Fruit fly (Drosophila melanogaster) whole organism, embryonic: Measurements from ENCODE around the gene CG3337.
A peak's percentile ranks its signal among the peaks of the same experiment; 100 is the strongest.

Source experiments
- Blimp-1 ChIP-seq: fragments of 200-800 bp; sonication (Bioruptor generic); optimal IDR thresholded peaks from 3 replicates; lab custom pipeline; 2018; ENCODE audit warnings: missing biosample characterization, missing genetic modification characterization, mild to moderate bottlenecking, moderate library complexity, missing genetic modification reagents
- CG12104 ChIP-seq: fragments of 200-800 bp; sonication (Bioruptor generic); optimal IDR thresholded peaks from 3 replicates; lab custom pipeline; 2016; ENCODE audit warnings: missing biosample characterization, missing genetic modification characterization
- CG13296 ChIP-seq: fragments of 200-800 bp; sonication (Bioruptor generic); optimal IDR thresholded peaks from 3 replicates; lab custom pipeline; 2018; ENCODE audit warnings: missing biosample characterization, mild to moderate bottlenecking, missing genetic modification characterization
- CG16813 ChIP-seq: fragments of 200-800 bp; sonication (Bioruptor generic); IDR thresholded peaks from 3 replicates; pipeline ENCODE4 v1.3.6; 2022; ENCODE audit warnings: missing biosample characterization, missing genetic modification characterization; ENCODE audit not compliant: partially characterized antibody
- CG17361 ChIP-seq: fragments of 200-800 bp; sonication (Bioruptor generic); IDR thresholded peaks from 3 replicates; pipeline ENCODE4 v1.3.6; 2022; ENCODE audit warnings: missing biosample characterization, missing genetic modification characterization
- CG1832 ChIP-seq: fragments of 200-800 bp; sonication (Bioruptor generic); optimal IDR thresholded peaks from 2 replicates; lab custom pipeline; 2017; ENCODE audit warnings: missing biosample characterization, mild to moderate bottlenecking, missing genetic modification characterization, inconsistent platforms
- CG18599 ChIP-seq: fragments of 200-800 bp; sonication (Bioruptor generic); optimal IDR thresholded peaks from 3 replicates; lab custom pipeline; 2017; ENCODE audit warnings: missing biosample characterization, missing genetic modification characterization, mild to moderate bottlenecking, moderate library complexity, missing genetic modification reagents
- CG2889 ChIP-seq: fragments of 200-800 bp; sonication (Bioruptor generic); IDR thresholded peaks from 3 replicates; pipeline ENCODE4 v1.3.6; 2022; ENCODE audit warnings: missing biosample characterization, missing genetic modification characterization
- CG32772 ChIP-seq: fragments of 200-800 bp; sonication (Bioruptor generic); IDR thresholded peaks from 2 replicates; pipeline ENCODE4 v1.3.6; 2022; ENCODE audit warnings: missing biosample characterization, missing genetic modification characterization
- CG34376 ChIP-seq: fragments of 200-800 bp; sonication (Bioruptor generic); optimal IDR thresholded peaks from 2 replicates; lab custom pipeline; 2018; ENCODE audit warnings: missing biosample characterization, mild to moderate bottlenecking, missing genetic modification characterization
- CG4820 ChIP-seq: fragments of 200-800 bp; sonication (Bioruptor generic); optimal IDR thresholded peaks from 3 replicates; lab custom pipeline; 2016; ENCODE audit warnings: missing biosample characterization, missing genetic modification characterization
- CG5245 ChIP-seq: fragments of 200-800 bp; sonication (Bioruptor generic); optimal IDR thresholded peaks from 3 replicates; lab custom pipeline; 2016; ENCODE audit warnings: missing biosample characterization, missing genetic modification characterization
- CG7963 ChIP-seq: fragments of 200-800 bp; sonication (Bioruptor generic); IDR thresholded peaks from 3 replicates; pipeline ENCODE4 v1.3.6; 2022; ENCODE audit warnings: missing biosample characterization, missing genetic modification characterization; ENCODE audit not compliant: partially characterized antibody
- CG7987 ChIP-seq: fragments of 200-800 bp; sonication (Bioruptor generic); optimal IDR thresholded peaks from 2 replicates; lab custom pipeline; 2018; ENCODE audit warnings: missing biosample characterization, mild to moderate bottlenecking, missing genetic modification characterization, moderate library complexity
- CG8089 ChIP-seq: fragments of 200-800 bp; sonication (Bioruptor generic); optimal IDR thresholded peaks from 3 replicates; lab custom pipeline; 2016; ENCODE audit warnings: missing biosample characterization, missing genetic modification characterization
- CG8359 ChIP-seq: fragments of 200-800 bp; sonication (Bioruptor generic); optimal IDR thresholded peaks from 2 replicates; lab custom pipeline; 2017; ENCODE audit warnings: missing biosample characterization, mild to moderate bottlenecking, missing genetic modification characterization, borderline replicate concordance
- CG9437 ChIP-seq: fragments of 200-800 bp; sonication (Bioruptor generic); optimal IDR thresholded peaks from 2 replicates; lab custom pipeline; 2018; ENCODE audit warnings: missing biosample characterization, mild to moderate bottlenecking, missing genetic modification characterization
- CG9609 ChIP-seq: fragments of 200-800 bp; sonication (Bioruptor generic); optimal IDR thresholded peaks from 3 replicates; lab custom pipeline; 2016; ENCODE audit warnings: missing biosample characterization, missing genetic modification characterization
- CG9932 ChIP-seq: fragments of 200-800 bp; sonication (Bioruptor generic); IDR thresholded peaks from 2 replicates; pipeline ENCODE4 v1.3.6; 2022; ENCODE audit warnings: missing biosample characterization, missing genetic modification characterization
- CTCF ChIP-seq: fragments of 200-800 bp; sonication (Bioruptor generic); optimal IDR thresholded peaks from 2 replicates; lab custom pipeline; 2017; ENCODE audit warnings: missing biosample characterization, mild to moderate bottlenecking, missing genetic modification characterization, moderate library complexity
- Dad ChIP-seq: fragments of 200-800 bp; sonication (Bioruptor generic); optimal IDR thresholded peaks from 3 replicates; lab custom pipeline; 2016; ENCODE audit warnings: missing biosample characterization, missing genetic modification characterization
- Dp ChIP-seq: fragments of 200-800 bp; sonication (Bioruptor generic); optimal IDR thresholded peaks from 2 replicates; lab custom pipeline; 2018; ENCODE audit warnings: missing biosample characterization, mild to moderate bottlenecking, missing genetic modification characterization, moderate library complexity
- Elba2 ChIP-seq: fragments of 200-800 bp; sonication (Bioruptor generic); optimal IDR thresholded peaks from 3 replicates; lab custom pipeline; 2016; ENCODE audit warnings: missing biosample characterization, missing genetic modification characterization
- Fer2 ChIP-seq: fragments of 200-800 bp; sonication (Bioruptor generic); optimal IDR thresholded peaks from 2 replicates; lab custom pipeline; 2018; ENCODE audit warnings: missing biosample characterization, mild to moderate bottlenecking, missing genetic modification characterization, moderate library complexity
- HmgD ChIP-seq: fragments of 200-800 bp; sonication (Bioruptor generic); optimal IDR thresholded peaks from 3 replicates; lab custom pipeline; 2016; ENCODE audit warnings: missing biosample characterization, missing genetic modification characterization
- MBD-R2 ChIP-seq: fragments of 200-800 bp; sonication (Bioruptor generic); IDR thresholded peaks from 2 replicates; pipeline ENCODE4 v1.3.6; 2022; ENCODE audit warnings: missing biosample characterization, missing genetic modification characterization
- Med ChIP-seq: fragments of 200-800 bp; sonication (Bioruptor generic); peaks from one replicate; lab custom pipeline; 2016; ENCODE audit warnings: missing biosample characterization, missing genetic modification characterization, mild to moderate bottlenecking, inconsistent platforms, moderate library complexity
- NFAT ChIP-seq: fragments of 200-800 bp; sonication (Bioruptor generic); IDR thresholded peaks from 2 replicates; pipeline ENCODE4 v1.3.6; 2022; ENCODE audit warnings: missing biosample characterization, missing genetic modification characterization
- Neu2 ChIP-seq: fragments of 200-800 bp; sonication (Bioruptor generic); optimal IDR thresholded peaks from 3 replicates; lab custom pipeline; 2016; ENCODE audit warnings: missing biosample characterization, missing genetic modification characterization, borderline replicate concordance
- al ChIP-seq: fragments of 200-800 bp; sonication (Bioruptor generic); IDR thresholded peaks from 2 replicates; pipeline ENCODE4 v1.3.6; 2022; ENCODE audit warnings: missing biosample characterization, missing genetic modification characterization
- amos ChIP-seq: fragments of 200-800 bp; sonication (Bioruptor generic); IDR thresholded peaks from 2 replicates; pipeline ENCODE4 v1.3.6; 2022; ENCODE audit warnings: missing biosample characterization, missing genetic modification characterization; ENCODE audit not compliant: partially characterized antibody
- az2 ChIP-seq: fragments of 200-800 bp; sonication (Bioruptor generic); optimal IDR thresholded peaks from 3 replicates; lab custom pipeline; 2016; ENCODE audit warnings: missing biosample characterization, missing genetic modification characterization
- cad ChIP-seq: fragments of >200 bp; optimal IDR thresholded peaks from 2 replicates; lab custom pipeline; 2017; ENCODE audit warnings: missing biosample characterization, missing genetic modification characterization
- cato ChIP-seq: fragments of 200-800 bp; sonication (Bioruptor generic); optimal IDR thresholded peaks from 2 replicates; lab custom pipeline; 2016; ENCODE audit warnings: missing biosample characterization, missing genetic modification characterization, borderline replicate concordance
- danr ChIP-seq: fragments of 200-800 bp; sonication (Bioruptor generic); IDR thresholded peaks from 2 replicates; pipeline ENCODE4 v1.3.6; 2022; ENCODE audit warnings: missing biosample characterization, missing genetic modification characterization
- gt ChIP-seq: fragments of 200-800 bp; sonication (Bioruptor generic); IDR thresholded peaks from 2 replicates; pipeline ENCODE4 v1.3.6; 2022; ENCODE audit warnings: missing biosample characterization, missing genetic modification characterization
- inv ChIP-seq: fragments of 200-800 bp; sonication (Bioruptor generic); IDR thresholded peaks from 2 replicates; pipeline ENCODE4 v1.3.6; 2022; ENCODE audit warnings: missing biosample characterization, missing genetic modification characterization; ENCODE audit not compliant: partially characterized antibody
- jing ChIP-seq: fragments of 200-800 bp; sonication (Bioruptor generic); optimal IDR thresholded peaks from 2 replicates; lab custom pipeline; 2018; ENCODE audit warnings: missing biosample characterization, mild to moderate bottlenecking, missing genetic modification characterization
- kah ChIP-seq: fragments of 200-800 bp; sonication (Bioruptor generic); optimal IDR thresholded peaks from 2 replicates; lab custom pipeline; 2018; ENCODE audit warnings: missing biosample characterization, mild to moderate bottlenecking, missing genetic modification characterization
- lmd ChIP-seq: fragments of 200-800 bp; sonication (Bioruptor generic); IDR thresholded peaks from 2 replicates; pipeline ENCODE4 v1.3.6; 2022; ENCODE audit warnings: missing biosample characterization, missing genetic modification characterization
- nerfin-1 ChIP-seq: fragments of 200-800 bp; sonication (Bioruptor generic); optimal IDR thresholded peaks from 3 replicates; lab custom pipeline; 2019; ENCODE audit warnings: missing biosample characterization, mild to moderate bottlenecking, missing genetic modification characterization, moderate library complexity
- otp ChIP-seq: fragments of 200-800 bp; sonication (Bioruptor generic); IDR thresholded peaks from 3 replicates; pipeline ENCODE4, ENCODE4 v1.3.6; 2022; ENCODE audit warnings: missing biosample characterization, missing genetic modification characterization
- phol ChIP-seq: fragments of 200-800 bp; sonication (Bioruptor generic); optimal IDR thresholded peaks from 3 replicates; lab custom pipeline; 2018; ENCODE audit warnings: missing biosample characterization, mild to moderate bottlenecking, missing genetic modification characterization, moderate library complexity
- sc ChIP-seq, 3 experiments: fragments of >200 bp in 2 of 3; fragments of 200-800 bp in 1 of 3; sonication (Bioruptor generic) in 1 of 3; optimal IDR thresholded peaks; 2 replicates in 2 of 3; 3 replicates in 1 of 3; lab custom pipeline; 2017; ENCODE audit warnings: mild to moderate bottlenecking in 1 of 3, missing biosample characterization in 1 of 3, missing genetic modification characterization in 1 of 3, missing genetic modification reagents in 1 of 3
- sna ChIP-seq: fragments of 200-800 bp; sonication (Bioruptor generic); IDR thresholded peaks from 2 replicates; pipeline ENCODE4 v1.3.6; 2022; ENCODE audit warnings: missing biosample characterization, missing genetic modification characterization; ENCODE audit not compliant: partially characterized antibody
- trem ChIP-seq: fragments of 200-800 bp; optimal IDR thresholded peaks from 3 replicates; lab custom pipeline; 2019; ENCODE audit warnings: missing biosample characterization, mild to moderate bottlenecking, missing genetic modification characterization, moderate library complexity
- ttk ChIP-seq: fragments of 200-800 bp; sonication (Bioruptor generic); IDR thresholded peaks from 2 replicates; pipeline ENCODE4 v2.1.2; 2022; ENCODE audit warnings: missing biosample characterization, missing genetic modification characterization
- tx ChIP-seq: fragments of 200-800 bp; sonication (Bioruptor generic); optimal IDR thresholded peaks from 2 replicates; lab custom pipeline; 2016; ENCODE audit warnings: missing biosample characterization, missing genetic modification characterization
- vnd ChIP-seq: fragments of 200-800 bp; sonication (Bioruptor generic); IDR thresholded peaks from 3 replicates; pipeline ENCODE4 v1.3.6; 2022; ENCODE audit warnings: missing biosample characterization, missing genetic modification characterization; ENCODE audit not compliant: partially characterized antibody
- yki ChIP-seq: fragments of >200 bp; optimal IDR thresholded peaks from 3 replicates; lab custom pipeline; 2018
- zen ChIP-seq: fragments of 200-800 bp; sonication (Bioruptor generic); optimal IDR thresholded peaks from 3 replicates; lab custom pipeline; 2018; ENCODE audit warnings: missing biosample characterization, mild to moderate bottlenecking, missing genetic modification characterization, moderate library complexity

CG3337 gene

DNA sequence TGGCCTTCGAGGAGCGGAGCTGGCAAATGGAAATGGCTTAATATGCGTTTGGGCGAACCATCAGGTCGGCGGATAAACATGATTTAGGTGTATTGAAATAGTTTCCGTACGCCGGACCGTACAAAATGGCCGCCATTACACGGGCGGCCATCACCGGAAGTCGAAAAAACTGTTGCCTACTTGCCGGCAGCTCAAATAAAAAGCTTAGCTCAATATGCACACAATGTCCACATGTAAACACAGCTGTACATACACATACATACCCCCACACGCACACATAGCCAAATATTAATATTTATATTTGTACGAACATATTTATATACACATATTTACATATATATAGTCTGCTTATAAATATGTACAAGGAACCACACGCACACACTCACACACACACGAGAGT, 39.8 kb upstream of the CG3337 start (continued):
- TF ChIP-seq ttk (GFP tag; lab: Robert Waterston, UW) = 0 out of 2 replicates have a peak, but pooled peaks have one; percentile 24
- no peak for TF ChIP-seq al (GFP tag; lab: Robert Waterston, UW)
- no peak for TF ChIP-seq MBD-R2
- peak; percentile 68; the same call in 2 of the 3 replicates for TF ChIP-seq otp
- no peak for TF ChIP-seq inv (GFP tag; lab: Robert Waterston, UW)
- TF ChIP-seq Elba2 (GFP tag; lab: Kevin White, UChicago) = no peak
- TF ChIP-seq jing = no peak
- no peak for TF ChIP-seq sna (GFP tag; lab: Robert Waterston, UW)
- no peak for TF ChIP-seq tx (GFP tag; lab: Kevin White, UChicago)
- no peak for TF ChIP-seq amos (GFP tag; lab: Robert Waterston, UW)
- TF ChIP-seq CG8359 (GFP tag; lab: Kevin White, UChicago) = no peak
- TF ChIP-seq Fer2 (tag; lab: Kevin White, UChicago) = no peak
- no peak for TF ChIP-seq Dad (GFP tag; lab: Kevin White, UChicago)
- TF ChIP-seq CG17361 (GFP tag; lab: Robert Waterston, UW) = no peak
- TF ChIP-seq vnd = no peak
- peak; percentile 26 for TF ChIP-seq Blimp-1 (GFP tag; lab: Kevin White, UChicago)
- no peak for TF ChIP-seq CG9932 (GFP tag; lab: Robert Waterston, UW)
- no peak for TF ChIP-seq CG12104 (GFP tag; lab: Kevin White, UChicago)
- TF ChIP-seq HmgD (GFP tag; lab: Kevin White, UChicago) = no peak
- TF ChIP-seq gt = no peak
- no peak for TF ChIP-seq Neu2 (GFP tag; lab: Kevin White, UChicago)
- TF ChIP-seq az2 (GFP tag; lab: Kevin White, UChicago) = no peak
- no peak for TF ChIP-seq CG9437 (GFP tag; lab: Kevin White, UChicago)
- no peak for TF ChIP-seq CTCF (GFP tag; lab: Kevin White, UChicago)
- peak; percentile 48 for TF ChIP-seq CG7987 (GFP tag; lab: Kevin White, UChicago)
- no peak for TF ChIP-seq yki (lab: Kevin White, UChicago)
- no peak for TF ChIP-seq CG9609 (GFP tag; lab: Kevin White, UChicago)
- TF ChIP-seq CG5245 (GFP tag; lab: Kevin White, UChicago) = no peak
- no peak for TF ChIP-seq cato (GFP tag; lab: Kevin White, UChicago)
- no peak for TF ChIP-seq Dp (GFP tag; lab: Kevin White, UChicago)
- TF ChIP-seq CG16813 (GFP tag; lab: Robert Waterston, UW) = no peak
- TF ChIP-seq danr (GFP tag; lab: Robert Waterston, UW) = no peak
- no peak for TF ChIP-seq cad (GFP tag; lab: Kevin White, UChicago)
- TF ChIP-seq NFAT (GFP tag; lab: Robert Waterston, UW) = 0 out of 2 replicates have a peak, but pooled peaks have one; percentile 27
- TF ChIP-seq Med (GFP tag; lab: Kevin White, UChicago) = peak; percentile 91
- no peak for TF ChIP-seq CG8089 (GFP tag; lab: Kevin White, UChicago)
- no peak for TF ChIP-seq sc (optimal IDR thresholded peaks at IDR 0.05; lab: Kevin White, UChicago)
- peak; percentile 40 for TF ChIP-seq sc (GFP tag; optimal IDR thresholded peaks at IDR 0.05; lab: Kevin White, UChicago)
- no peak for TF ChIP-seq CG1832
- TF ChIP-seq CG7963 = no peak
- TF ChIP-seq CG2889 (GFP tag; lab: Robert Waterston, UW) = no peak
- TF ChIP-seq CG34376 (GFP tag; lab: Kevin White, UChicago) = no peak
- TF ChIP-seq CG18599 (GFP tag; lab: Kevin White, UChicago) = peak; percentile 16
- peak; percentile 19 for TF ChIP-seq nerfin-1 (tag; lab: Kevin White, UChicago)
- 0 out of 2 replicates have a peak, but pooled peaks have one; percentile 20 for TF ChIP-seq CG32772 (GFP tag; lab: Robert Waterston, UW)
- TF ChIP-seq lmd (GFP tag; lab: Robert Waterston, UW) = peak; percentile 27; the same call in 1 of the 2 replicates
- no peak for TF ChIP-seq trem (tag; lab: Kevin White, UChicago)
- no peak for TF ChIP-seq kah (GFP tag; lab: Kevin White, UChicago)
- TF ChIP-seq zen (tag; lab: Kevin White, UChicago) = peak; percentile 27
- peak; percentile 7 for TF ChIP-seq CG13296 (GFP tag; lab: Kevin White, UChicago)
- TF ChIP-seq CG4820 (GFP tag; lab: Kevin White, UChicago) = no peak
- peak; percentile 75 for TF ChIP-seq phol (tag; lab: Kevin White, UChicago)
